Fruit fly (Drosophila melanogaster): Measurements from ENCODE around the gene Creld.

- TF ChIP-seq CG8478 (optimal IDR thresholded peaks at IDR 0.05) (no peak), CTCF (optimal IDR thresholded peaks at IDR 0.05) (peak in 1 of 2 experiments; percentile 35)
These were observed 35.9 kb downstream of the Creld start for dm6 chr2L:138063-138462.
